Fruit fly (Drosophila melanogaster): ENCODE measurements around the gene Cpr72Eb.

Gene Cpr72Eb

DNA sequence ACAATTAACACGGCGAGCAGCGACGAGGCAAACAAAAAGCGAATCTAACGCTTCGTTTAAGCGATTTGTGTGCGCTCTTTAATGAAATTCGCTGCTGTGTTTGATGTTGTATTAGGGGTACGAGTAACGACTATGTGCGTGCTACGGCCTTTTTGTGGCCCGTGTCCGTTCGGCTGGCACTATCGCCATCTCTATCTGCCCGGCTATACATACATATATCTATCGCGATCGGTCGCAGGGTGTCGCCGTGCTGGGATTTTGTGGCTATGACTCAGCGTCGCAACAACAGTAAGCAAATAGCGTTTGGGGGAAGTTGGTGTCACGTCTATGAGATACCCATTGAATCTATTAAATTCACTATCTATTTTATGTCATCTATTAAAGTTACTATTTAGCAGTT lies 29.0 kb downstream of the Cpr72Eb start:
- TF ChIP-seq CG8478 (optimal IDR thresholded peaks at IDR 0.05) (no peak), CTCF (optimal IDR thresholded peaks at IDR 0.05) (no peak)

dm6 chr3L:16394506-16394905 lies 29.8 kb downstream of the Cpr72Eb start, which contains the start of gene Gagr:
Gagr (plus strand) TSS chr3L:16394586.
- TF ChIP-seq CG8478 (optimal IDR thresholded peaks at IDR 0.05) = no peak
- TF ChIP-seq CTCF (optimal IDR thresholded peaks at IDR 0.05) = no peak

- no peak for TF ChIP-seq CG8478 (optimal IDR thresholded peaks at IDR 0.05)
- no peak for TF ChIP-seq CTCF (optimal IDR thresholded peaks at IDR 0.05)
These were observed 35.5 kb downstream of the Cpr72Eb start, which contains the start of gene CG44836 for dm6 chr3L:16400175-16400574. CG44836 (minus strand) TSS chr3L:16400275.

- TF ChIP-seq CG8478 (optimal IDR thresholded peaks at IDR 0.05) (no peak), CTCF (optimal IDR thresholded peaks at IDR 0.05) (no peak)
These were observed 37.6 kb downstream of the Cpr72Eb start for dm6 chr3L:16402253-16402652.

dm6 chr3L:16407815-16408608 lies 43.3 kb downstream of the Cpr72Eb start:
- TF ChIP-seq CTCF (optimal IDR thresholded peaks at IDR 0.05) (peak; percentile 87 to 92), CG8478 (optimal IDR thresholded peaks at IDR 0.05) (no peak)

- TF ChIP-seq CG8478 (optimal IDR thresholded peaks at IDR 0.05) (no peak), CTCF (optimal IDR thresholded peaks at IDR 0.05) (no peak)
These were observed 44.1 kb downstream of the Cpr72Eb start for dm6 chr3L:16408609-16409439.

DNA sequence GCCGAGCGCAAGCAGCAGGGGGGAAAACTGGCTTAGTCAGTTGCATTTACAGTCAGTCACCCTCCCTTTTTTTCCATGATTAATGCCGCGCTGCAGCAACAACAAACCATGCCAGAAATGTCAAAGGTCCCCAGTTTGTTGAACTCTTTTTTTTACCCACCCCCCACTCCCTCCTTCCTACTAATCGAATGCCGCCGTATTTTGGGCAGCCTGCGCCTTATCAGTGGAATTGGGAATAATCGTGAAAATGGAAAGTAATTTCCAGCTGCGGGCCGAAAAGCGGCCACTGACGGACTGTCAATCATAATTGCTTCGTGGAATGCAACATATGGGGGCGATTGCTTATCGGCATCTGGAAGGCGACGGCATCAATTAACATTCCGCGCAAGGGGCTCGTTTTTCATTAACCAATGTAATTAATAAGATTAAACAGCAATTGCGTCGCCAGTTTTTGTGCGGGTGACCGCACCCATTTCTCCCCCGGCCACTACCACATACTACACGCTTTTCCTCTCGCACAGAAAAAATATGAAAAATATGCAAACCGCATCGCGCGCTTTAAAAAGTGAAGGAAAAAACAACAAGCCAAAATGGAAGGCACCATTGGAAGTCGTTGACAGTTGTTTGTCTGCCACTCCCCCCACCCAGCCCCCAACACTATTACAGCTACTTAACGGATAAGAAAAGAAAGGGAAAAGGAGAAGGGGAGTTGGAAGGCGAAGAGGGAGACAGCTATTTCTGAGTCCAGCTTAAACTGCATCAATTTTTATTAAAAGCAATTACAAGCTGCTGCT lies 44.9 kb downstream of the Cpr72Eb start:
- TF ChIP-seq CG8478 (optimal IDR thresholded peaks at IDR 0.05) = no peak
- TF ChIP-seq CTCF (optimal IDR thresholded peaks at IDR 0.05) = no peak

DNA sequence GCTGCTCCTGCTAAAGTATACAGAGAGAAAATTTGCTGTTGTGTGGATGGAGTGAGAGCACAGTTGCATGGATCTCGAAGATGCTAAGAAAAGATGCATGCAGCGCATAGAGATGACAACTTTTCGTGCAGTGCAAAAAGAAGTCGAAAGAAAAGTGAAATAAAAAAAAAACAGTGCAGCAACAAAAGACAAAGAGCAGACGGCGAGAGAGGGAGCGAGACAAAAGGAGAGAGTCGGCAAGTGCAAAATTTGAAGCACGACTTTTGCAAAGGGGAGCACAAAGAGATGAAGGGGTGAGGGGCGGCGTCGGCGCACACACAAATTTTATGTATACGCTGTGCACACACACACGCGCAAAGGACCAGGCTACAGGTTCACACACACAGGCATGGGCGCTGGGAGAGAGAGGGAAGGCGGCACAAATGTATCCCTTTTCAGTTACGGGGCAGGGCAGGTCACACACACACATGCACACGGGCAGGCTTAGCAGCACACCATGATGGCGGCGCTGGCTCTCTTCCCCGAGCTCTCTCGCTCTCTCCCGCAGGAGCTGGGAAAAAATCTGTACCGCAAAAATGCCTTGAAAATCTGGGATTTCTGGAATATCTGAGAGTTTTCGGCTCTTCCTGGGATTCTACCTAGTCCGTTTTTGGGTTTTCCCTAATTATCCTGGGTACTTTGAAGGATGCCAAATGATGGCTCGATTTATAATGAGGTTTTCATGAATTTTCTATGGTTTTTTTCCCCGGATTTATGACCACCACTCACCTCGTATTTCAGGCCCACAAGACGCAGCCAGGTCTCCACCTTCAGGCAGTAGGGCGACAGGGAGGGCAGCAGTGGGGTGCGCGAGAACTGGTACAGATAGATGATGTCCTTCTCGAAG lies 45.8 kb downstream of the Cpr72Eb start:
- TF ChIP-seq CTCF (optimal IDR thresholded peaks at IDR 0.05) (no peak), CG8478 (optimal IDR thresholded peaks at IDR 0.05) (no peak)

DNA sequence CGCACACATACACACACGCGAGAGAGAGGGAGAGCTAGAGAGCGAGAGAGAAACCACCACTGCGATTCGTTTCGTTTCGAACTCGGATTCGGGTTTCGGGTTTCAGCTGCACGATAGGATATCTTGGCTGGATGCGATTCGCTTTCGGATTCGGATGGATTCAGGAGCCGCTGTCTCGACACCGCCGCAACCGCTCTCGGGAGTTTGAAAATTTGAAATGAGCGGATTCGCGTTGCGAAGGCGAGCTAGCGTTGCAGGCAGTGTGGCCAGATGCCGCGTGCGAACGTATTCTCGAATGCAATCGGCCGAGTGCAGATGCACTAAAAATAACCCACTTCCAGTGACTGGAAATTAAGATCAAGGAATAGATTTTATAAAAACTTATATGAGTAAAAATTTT lies 46.9 kb downstream of the Cpr72Eb start, which contains the start of gene fax:
Gene fax, minus strand, starts transcription at position 263 of the 400 bp plus-strand sequence.
- no peak for TF ChIP-seq CG8478 (optimal IDR thresholded peaks at IDR 0.05)
- TF ChIP-seq CTCF (optimal IDR thresholded peaks at IDR 0.05) = peak in 1 of 2 experiments; percentile 60

DNA sequence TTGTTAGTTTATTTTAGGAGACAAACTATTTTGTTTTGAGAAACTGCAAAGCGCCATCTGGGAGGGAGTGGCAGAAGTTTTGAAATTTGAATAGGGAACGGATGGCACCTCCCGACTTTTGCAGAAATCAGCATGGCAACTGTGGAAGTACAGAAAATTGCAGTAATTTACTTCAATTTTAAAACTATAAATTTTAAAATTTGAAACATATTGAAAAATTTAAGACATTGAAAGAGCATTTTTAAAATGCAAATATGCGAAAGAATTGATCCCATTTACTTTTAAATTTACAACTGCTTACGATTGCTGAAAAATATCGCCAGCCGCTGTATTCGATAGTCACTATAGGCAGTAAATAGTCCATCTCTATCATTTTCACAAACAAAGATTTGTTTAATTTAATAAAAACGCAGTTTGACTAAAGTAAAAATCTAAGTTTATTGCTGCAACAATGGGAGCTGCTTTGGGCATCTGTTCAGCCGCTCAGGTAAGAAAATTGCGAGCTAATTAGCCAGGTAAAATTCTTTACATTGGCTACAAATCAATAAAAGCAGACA lies 47.8 kb downstream of the Cpr72Eb start, which contains the start of gene Serinc:
Gene Serinc, plus strand, starts transcription at position 329 of the 557 bp plus-strand sequence.
- TF ChIP-seq CG8478 (optimal IDR thresholded peaks at IDR 0.05) = no peak
- peak; percentile 68 to 92 for TF ChIP-seq CTCF (optimal IDR thresholded peaks at IDR 0.05)
